Worm (Caenorhabditis elegans): Measurements from ENCODE around the gene gpx-6.

Gene gpx-6

ce11 chrIV:8192878-8193277 lies 29.1 kb upstream of the gpx-6 start:
- TF ChIP-seq flt-1 (GFP tag; IDR thresholded peaks at IDR 0.05) (no peak), ztf-29 (GFP tag; IDR thresholded peaks at IDR 0.05) (no peak), tab-1 (GFP tag; IDR thresholded peaks at IDR 0.05) (no peak), ztf-23 (GFP tag; IDR thresholded peaks at IDR 0.05) (no peak), ref-1 (GFP tag; conservative IDR thresholded peaks at IDR 0.05) (no peak), cog-1 (tag; optimal IDR thresholded peaks at IDR 0.05) (no peak), T22C8.4 (GFP tag; IDR thresholded peaks at IDR 0.05) (no peak), klf-2 (GFP tag; conservative IDR thresholded peaks at IDR 0.05) (no peak), med-1 (GFP tag; optimal IDR thresholded peaks at IDR 0.05; ENCODE audit: insufficient read depth) (no peak)

- TF ChIP-seq med-1 (GFP tag; optimal IDR thresholded peaks at IDR 0.05; ENCODE audit: insufficient read depth) (no peak), tab-1 (GFP tag; IDR thresholded peaks at IDR 0.05) (no peak), flt-1 (GFP tag; IDR thresholded peaks at IDR 0.05) (no peak), ztf-29 (GFP tag; IDR thresholded peaks at IDR 0.05) (no peak), ref-1 (GFP tag; conservative IDR thresholded peaks at IDR 0.05) (no peak), cog-1 (tag; optimal IDR thresholded peaks at IDR 0.05) (no peak), T22C8.4 (GFP tag; IDR thresholded peaks at IDR 0.05) (no peak), klf-2 (GFP tag; conservative IDR thresholded peaks at IDR 0.05) (no peak), ztf-23 (GFP tag; IDR thresholded peaks at IDR 0.05) (no peak)
Measured at ce11 chrIV:8198851-8199250, 23.2 kb upstream of the gpx-6 start, which contains the start of gene wsp-1. Gene wsp-1 (minus strand): TSS chrIV:8198951.

ce11 chrIV:8199274-8199673 lies 22.7 kb upstream of the gpx-6 start:
- TF ChIP-seq flt-1 (GFP tag; IDR thresholded peaks at IDR 0.05) (no peak), ztf-23 (GFP tag; IDR thresholded peaks at IDR 0.05) (no peak), cog-1 (tag; optimal IDR thresholded peaks at IDR 0.05) (no peak), ref-1 (GFP tag; conservative IDR thresholded peaks at IDR 0.05) (no peak), T22C8.4 (GFP tag; IDR thresholded peaks at IDR 0.05) (no peak), med-1 (GFP tag; optimal IDR thresholded peaks at IDR 0.05; ENCODE audit: insufficient read depth) (no peak), tab-1 (GFP tag; IDR thresholded peaks at IDR 0.05) (no peak), ztf-29 (GFP tag; IDR thresholded peaks at IDR 0.05) (no peak), klf-2 (GFP tag; conservative IDR thresholded peaks at IDR 0.05) (no peak)

ce11 chrIV:8199824-8200223 lies 22.2 kb upstream of the gpx-6 start:
- TF ChIP-seq flt-1 (GFP tag; IDR thresholded peaks at IDR 0.05) (no peak), klf-2 (GFP tag; conservative IDR thresholded peaks at IDR 0.05) (no peak), ref-1 (GFP tag; conservative IDR thresholded peaks at IDR 0.05) (no peak)

ce11 chrIV:8201133-8201532 lies 20.9 kb upstream of the gpx-6 start, which contains the start of gene glrx-22:
Gene glrx-22 (minus strand): TSS chrIV:8201233.
- TF ChIP-seq cog-1 (tag; optimal IDR thresholded peaks at IDR 0.05) (no peak), ztf-23 (GFP tag; IDR thresholded peaks at IDR 0.05) (no peak), tab-1 (GFP tag; IDR thresholded peaks at IDR 0.05) (no peak), ref-1 (GFP tag; conservative IDR thresholded peaks at IDR 0.05) (no peak), ztf-29 (GFP tag; IDR thresholded peaks at IDR 0.05) (no peak), flt-1 (GFP tag; IDR thresholded peaks at IDR 0.05) (no peak), klf-2 (GFP tag; conservative IDR thresholded peaks at IDR 0.05) (no peak), T22C8.4 (GFP tag; IDR thresholded peaks at IDR 0.05) (no peak), med-1 (GFP tag; optimal IDR thresholded peaks at IDR 0.05; ENCODE audit: insufficient read depth) (no peak)

- TF ChIP-seq ztf-29 (GFP tag; IDR thresholded peaks at IDR 0.05) (no peak), tab-1 (GFP tag; IDR thresholded peaks at IDR 0.05) (no peak), flt-1 (GFP tag; IDR thresholded peaks at IDR 0.05) (no peak), klf-2 (GFP tag; conservative IDR thresholded peaks at IDR 0.05) (no peak), T22C8.4 (GFP tag; IDR thresholded peaks at IDR 0.05) (no peak), cog-1 (tag; optimal IDR thresholded peaks at IDR 0.05) (no peak), ref-1 (GFP tag; conservative IDR thresholded peaks at IDR 0.05) (no peak), med-1 (GFP tag; optimal IDR thresholded peaks at IDR 0.05; ENCODE audit: insufficient read depth) (no peak), ztf-23 (GFP tag; IDR thresholded peaks at IDR 0.05) (no peak)
Measured at ce11 chrIV:8203555-8203954, 18.4 kb upstream of the gpx-6 start.

ce11 chrIV:8205272-8206098 lies 16.5 kb upstream of the gpx-6 start, which contains the start of gene hgrs-1:
Gene hgrs-1 (minus strand): TSS chrIV:8206048.
- TF ChIP-seq ztf-29 (GFP tag; IDR thresholded peaks at IDR 0.05) = no peak
- no peak for TF ChIP-seq cog-1 (tag; optimal IDR thresholded peaks at IDR 0.05)
- no peak for TF ChIP-seq flt-1 (GFP tag; IDR thresholded peaks at IDR 0.05)
- TF ChIP-seq ref-1 (GFP tag; conservative IDR thresholded peaks at IDR 0.05) = no peak
- TF ChIP-seq T22C8.4 (GFP tag; IDR thresholded peaks at IDR 0.05) = no peak
- no peak for TF ChIP-seq ztf-23 (GFP tag; IDR thresholded peaks at IDR 0.05)
- no peak for TF ChIP-seq klf-2 (GFP tag; conservative IDR thresholded peaks at IDR 0.05)
- no peak for TF ChIP-seq tab-1 (GFP tag; IDR thresholded peaks at IDR 0.05)
- TF ChIP-seq med-1 (GFP tag; optimal IDR thresholded peaks at IDR 0.05; ENCODE audit: insufficient read depth) = no peak

ce11 chrIV:8206314-8206713 lies 15.7 kb upstream of the gpx-6 start, which contains the start of gene svh-1:
Gene svh-1 (plus strand): TSS chrIV:8206614.
- TF ChIP-seq flt-1 (GFP tag; IDR thresholded peaks at IDR 0.05) (no peak), ztf-23 (GFP tag; IDR thresholded peaks at IDR 0.05) (no peak), ref-1 (GFP tag; conservative IDR thresholded peaks at IDR 0.05) (no peak), med-1 (GFP tag; optimal IDR thresholded peaks at IDR 0.05; ENCODE audit: insufficient read depth) (no peak), cog-1 (tag; optimal IDR thresholded peaks at IDR 0.05) (no peak), T22C8.4 (GFP tag; IDR thresholded peaks at IDR 0.05) (no peak), ztf-29 (GFP tag; IDR thresholded peaks at IDR 0.05) (no peak), tab-1 (GFP tag; IDR thresholded peaks at IDR 0.05) (no peak), klf-2 (GFP tag; conservative IDR thresholded peaks at IDR 0.05) (no peak)

- TF ChIP-seq T22C8.4 (GFP tag; IDR thresholded peaks at IDR 0.05) (no peak), ref-1 (GFP tag; conservative IDR thresholded peaks at IDR 0.05) (no peak), klf-2 (GFP tag; conservative IDR thresholded peaks at IDR 0.05) (no peak), tab-1 (GFP tag; IDR thresholded peaks at IDR 0.05) (no peak), med-1 (GFP tag; optimal IDR thresholded peaks at IDR 0.05; ENCODE audit: insufficient read depth) (no peak), cog-1 (tag; optimal IDR thresholded peaks at IDR 0.05) (no peak), flt-1 (GFP tag; IDR thresholded peaks at IDR 0.05) (no peak), ztf-23 (GFP tag; IDR thresholded peaks at IDR 0.05) (no peak), ztf-29 (GFP tag; IDR thresholded peaks at IDR 0.05) (no peak)
Measured at ce11 chrIV:8208855-8209254, 13.1 kb upstream of the gpx-6 start.

Measured in whole organism, midembryonic.